Fruit fly (Drosophila melanogaster): Measurements from ENCODE around the gene CG11251.

CG11251 gene

DNA sequence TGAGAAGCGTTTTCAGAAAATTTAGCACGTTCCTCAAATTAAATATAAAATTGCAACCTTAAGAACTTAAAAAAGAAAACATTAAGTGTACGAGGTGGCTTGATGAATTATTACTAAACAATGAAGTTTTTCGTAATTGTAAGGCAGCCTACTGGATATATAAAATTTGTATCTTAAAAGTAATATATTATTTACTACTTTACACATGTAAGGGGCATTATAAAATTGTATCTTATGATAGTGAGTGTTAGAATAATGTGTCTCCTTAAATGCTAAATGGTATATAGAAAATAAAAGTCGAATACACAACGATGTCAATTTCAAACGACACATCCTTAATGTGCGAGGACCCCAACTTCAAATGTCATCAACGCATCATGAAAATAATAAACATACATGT, at the start of gene CG11251:
Gene CG11251 (minus strand): TSS at position 101 of the 400 bp plus-strand sequence.
- TF ChIP-seq CTCF (optimal IDR thresholded peaks at IDR 0.05) (no peak), CG8478 (optimal IDR thresholded peaks at IDR 0.05) (no peak)

DNA sequence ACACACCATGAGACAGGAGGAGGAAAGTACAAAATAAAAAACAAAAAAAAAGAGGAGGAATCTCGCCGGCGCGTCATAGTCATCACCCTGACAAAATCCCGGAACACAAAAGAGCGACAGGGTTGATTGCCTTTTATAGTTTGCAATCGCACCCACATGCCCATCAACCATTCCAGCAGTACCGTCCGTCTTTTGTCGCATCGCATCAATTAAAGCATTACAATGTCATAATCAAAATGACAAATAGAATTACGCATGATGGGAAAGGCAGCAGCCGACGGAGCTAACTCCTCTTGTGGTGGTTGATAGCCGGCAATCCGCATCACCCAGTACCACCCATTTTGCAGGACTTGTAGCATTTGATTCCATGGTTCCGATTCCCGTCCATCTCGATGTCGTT, 47.6 kb upstream of the CG11251 start:
- no peak for TF ChIP-seq CTCF (optimal IDR thresholded peaks at IDR 0.05)
- no peak for TF ChIP-seq CG8478 (optimal IDR thresholded peaks at IDR 0.05)

DNA sequence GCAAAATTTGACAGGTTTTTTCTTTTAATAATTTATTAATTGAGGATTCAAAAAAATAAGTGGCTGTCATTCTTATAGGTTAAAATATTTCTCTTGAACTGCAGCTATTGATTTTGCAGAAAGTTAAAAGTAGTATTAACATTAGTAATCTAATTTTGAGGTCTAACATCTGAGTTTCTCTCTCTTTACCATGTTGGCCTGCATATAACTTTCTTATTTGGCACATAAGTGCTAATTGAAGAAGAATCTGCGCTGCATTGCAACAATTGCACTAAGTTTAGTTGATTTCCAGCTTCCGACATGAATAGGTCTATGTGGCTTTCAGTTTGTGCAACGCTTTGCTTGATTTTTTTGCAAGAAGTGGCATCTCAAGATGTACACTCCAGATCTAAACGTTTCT, 46.2 kb upstream of the CG11251 start, which contains the start of gene CG33262:
Gene CG33262 (plus strand): TSS at position 301 of the 400 bp plus-strand sequence.
- TF ChIP-seq CTCF (optimal IDR thresholded peaks at IDR 0.05) (no peak), CG8478 (optimal IDR thresholded peaks at IDR 0.05) (no peak)

DNA sequence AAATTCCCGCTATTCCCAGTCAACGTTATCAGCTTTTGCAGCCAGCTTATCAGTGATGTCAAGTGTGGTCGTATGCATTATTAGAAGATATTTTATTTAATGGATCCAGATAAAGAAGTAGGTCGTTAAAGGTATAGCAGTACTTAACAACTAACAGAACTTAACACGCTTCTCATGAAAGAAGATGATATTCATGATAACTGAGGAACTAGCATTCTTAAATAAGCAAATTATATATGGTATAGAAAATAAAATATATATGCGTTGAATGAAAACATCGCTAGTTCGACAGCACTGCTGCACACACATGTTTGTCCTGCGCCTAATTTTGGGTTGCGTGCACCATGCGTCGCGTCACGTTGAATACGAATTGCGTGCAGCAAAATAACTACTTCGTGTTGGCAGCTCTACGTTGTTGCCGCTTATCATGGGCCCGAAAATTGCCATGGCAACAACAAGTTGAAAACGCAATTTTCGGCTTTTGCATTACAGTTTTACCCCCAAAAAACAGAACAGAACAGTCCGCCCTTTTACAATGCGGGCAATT, 45.7 kb upstream of the CG11251 start:
- TF ChIP-seq CTCF (optimal IDR thresholded peaks at IDR 0.05): no peak
- TF ChIP-seq CG8478 (optimal IDR thresholded peaks at IDR 0.05): no peak

DNA sequence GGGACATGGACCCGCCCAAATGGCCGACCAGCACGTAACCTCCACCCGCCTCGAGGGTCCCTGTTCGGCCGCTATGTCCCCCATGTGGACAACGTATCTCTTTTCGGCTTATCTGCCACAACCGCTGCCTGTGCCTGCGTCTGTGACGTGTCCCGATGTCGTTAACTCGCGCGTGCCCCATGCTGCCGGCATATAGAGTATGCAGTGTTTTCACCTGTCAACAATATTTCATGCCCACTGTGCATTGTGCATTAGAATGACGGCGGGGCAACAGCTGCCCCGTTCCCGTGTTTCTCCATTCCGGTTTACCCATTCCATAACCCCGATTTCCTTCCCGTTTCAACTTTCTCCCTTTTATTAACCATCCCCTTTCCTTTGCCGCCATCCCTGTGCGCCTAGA, 45.1 kb upstream of the CG11251 start:
- TF ChIP-seq CG8478 (optimal IDR thresholded peaks at IDR 0.05) (no peak), CTCF (optimal IDR thresholded peaks at IDR 0.05) (no peak)

DNA sequence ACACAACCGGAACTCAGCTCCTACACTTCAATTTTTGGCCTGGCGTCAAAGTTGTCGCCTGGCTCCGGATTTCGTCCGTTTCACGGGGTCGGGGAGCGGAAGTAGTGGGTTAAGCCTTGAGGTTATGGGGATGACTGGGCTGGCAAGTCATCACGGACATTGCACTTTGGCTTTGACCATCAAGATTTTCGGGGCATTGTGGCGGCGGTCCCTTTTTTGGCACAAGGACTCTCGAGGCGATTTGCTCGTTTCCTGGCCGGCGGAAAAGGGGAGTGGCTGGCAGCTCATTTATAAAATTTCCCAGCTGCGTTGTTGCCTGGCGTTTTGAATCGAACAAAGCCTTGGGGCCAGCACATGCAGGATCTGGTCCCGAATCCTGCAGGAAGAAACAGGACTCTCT, 43.4 kb upstream of the CG11251 start:
- TF ChIP-seq CTCF (optimal IDR thresholded peaks at IDR 0.05): no peak
- no peak for TF ChIP-seq CG8478 (optimal IDR thresholded peaks at IDR 0.05)

DNA sequence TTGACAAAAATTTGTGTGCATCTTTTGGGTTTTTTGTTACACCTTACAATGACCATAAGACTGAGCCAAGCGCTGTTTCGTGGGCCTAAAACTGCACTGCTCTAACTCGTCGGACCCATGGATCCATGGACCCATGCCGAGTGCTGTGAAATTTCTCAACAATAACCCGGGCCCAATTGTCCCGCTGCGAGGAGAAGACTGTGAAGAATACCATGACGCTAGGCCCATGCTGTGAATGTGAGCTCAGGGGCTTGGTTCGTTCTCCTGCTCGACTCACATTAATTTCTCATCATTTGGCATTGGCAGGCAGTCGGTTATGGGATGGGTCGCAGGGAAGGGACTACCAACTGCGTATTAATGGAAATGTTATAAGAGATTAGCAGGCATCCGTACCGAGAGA, 30.4 kb upstream of the CG11251 start:
- TF ChIP-seq CG8478 (optimal IDR thresholded peaks at IDR 0.05) (no peak), CTCF (optimal IDR thresholded peaks at IDR 0.05) (no peak)

DNA sequence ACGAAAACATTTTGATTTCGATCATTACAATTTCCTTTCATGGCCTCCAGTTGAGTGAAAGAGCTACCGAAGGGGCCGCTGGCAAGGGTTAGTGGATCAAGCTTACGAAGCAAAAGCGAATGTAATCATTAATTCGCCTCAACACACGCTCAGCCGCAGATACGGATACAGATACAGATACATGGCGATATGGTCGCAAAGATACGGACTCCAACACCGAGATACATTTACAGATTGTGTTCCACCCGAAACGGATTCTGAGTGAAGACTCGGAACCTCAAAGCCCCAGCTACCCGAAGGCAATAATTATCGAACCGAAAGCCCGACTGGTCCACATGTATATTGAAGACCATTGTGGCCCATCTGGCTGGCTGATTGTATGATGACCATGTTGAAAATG, 29.2 kb upstream of the CG11251 start:
- no peak for TF ChIP-seq CG8478 (optimal IDR thresholded peaks at IDR 0.05)
- TF ChIP-seq CTCF (optimal IDR thresholded peaks at IDR 0.05): no peak

DNA sequence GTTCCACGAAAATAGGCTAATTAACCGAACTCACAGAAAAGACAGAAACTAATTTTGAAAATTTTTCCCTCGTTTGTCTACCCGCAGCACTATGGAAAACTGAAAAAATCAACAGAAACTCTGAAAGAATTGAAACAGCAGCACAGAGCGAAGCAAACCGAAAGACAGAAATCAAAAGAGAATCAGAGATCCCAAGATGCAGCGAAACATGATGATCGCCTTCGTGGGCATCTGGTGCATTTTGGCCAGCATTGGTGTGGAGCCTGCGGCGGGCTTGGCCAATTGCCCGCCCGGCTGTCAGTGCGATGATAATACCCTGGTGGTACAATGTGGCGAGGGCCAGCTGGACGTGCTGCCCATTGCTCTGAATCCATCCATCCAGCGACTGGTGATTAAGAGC, 25.3 kb upstream of the CG11251 start:
- TF ChIP-seq CTCF (optimal IDR thresholded peaks at IDR 0.05) (no peak), CG8478 (optimal IDR thresholded peaks at IDR 0.05) (no peak)

DNA sequence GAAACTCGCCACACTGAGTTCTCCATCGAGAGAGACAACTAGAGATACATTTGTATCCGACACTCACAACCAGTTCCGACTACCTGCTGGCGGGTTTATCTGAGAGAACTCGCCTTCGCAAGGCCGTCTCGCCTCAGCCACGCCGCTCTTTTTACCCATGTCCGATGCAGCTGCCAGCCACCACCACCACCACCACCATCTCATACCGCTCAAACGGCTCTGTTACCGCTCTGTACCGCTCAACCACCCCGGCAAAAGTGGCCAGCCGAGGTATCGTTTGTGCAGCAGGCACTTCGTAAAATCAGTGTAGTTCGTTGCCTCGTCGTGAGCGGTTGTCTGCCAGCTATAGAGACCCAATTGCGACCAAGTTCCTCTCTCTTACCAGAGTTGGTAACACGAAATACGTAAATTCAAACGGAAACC, 24.2 kb upstream of the CG11251 start, which contains the start of gene trn:
Gene trn (plus strand): TSS at position 302 of the 423 bp plus-strand sequence.
- TF ChIP-seq CG8478 (optimal IDR thresholded peaks at IDR 0.05) (no peak), CTCF (optimal IDR thresholded peaks at IDR 0.05) (peak in 1 of 2 experiments; percentile 47)

DNA sequence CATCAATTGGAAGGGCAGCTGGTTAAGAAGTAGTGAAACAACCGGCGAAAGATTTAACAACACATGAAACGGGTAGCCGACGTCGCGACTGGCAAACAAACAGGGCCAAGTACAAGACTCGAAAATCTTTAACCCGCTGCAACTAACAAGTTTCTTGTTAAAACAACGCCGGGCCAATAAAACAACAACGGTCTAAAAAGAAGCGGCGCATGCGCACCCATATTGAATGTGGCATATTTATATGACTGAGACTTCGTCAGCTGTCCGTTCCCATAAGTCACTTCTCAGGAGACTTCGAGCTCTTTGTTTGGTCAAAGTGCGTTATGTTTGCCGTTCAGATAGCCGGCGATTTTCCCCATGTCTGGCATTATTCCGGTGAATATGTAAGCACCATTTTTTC, 21.7 kb upstream of the CG11251 start:
- TF ChIP-seq CG8478 (optimal IDR thresholded peaks at IDR 0.05) (no peak), CTCF (optimal IDR thresholded peaks at IDR 0.05) (no peak)

DNA sequence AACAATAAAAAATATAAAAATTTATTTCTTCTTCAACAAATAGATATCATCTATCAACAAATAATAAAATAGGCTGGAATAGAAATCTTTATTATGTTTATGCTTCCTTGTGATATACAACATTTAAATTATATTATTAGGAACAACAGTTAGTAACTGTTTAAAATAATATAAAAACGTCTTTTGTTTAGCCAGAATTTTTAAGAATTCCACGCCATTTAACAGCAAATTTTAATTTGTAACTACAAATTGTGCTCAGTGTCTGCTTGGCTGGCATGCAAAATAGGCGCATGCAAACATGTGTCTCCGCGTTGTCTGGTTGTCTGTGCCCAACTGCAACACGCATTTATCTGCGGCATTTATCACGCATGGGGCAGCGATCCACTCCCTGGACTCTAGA, 19.6 kb upstream of the CG11251 start:
- TF ChIP-seq CG8478 (optimal IDR thresholded peaks at IDR 0.05) (no peak), CTCF (optimal IDR thresholded peaks at IDR 0.05) (no peak)

DNA sequence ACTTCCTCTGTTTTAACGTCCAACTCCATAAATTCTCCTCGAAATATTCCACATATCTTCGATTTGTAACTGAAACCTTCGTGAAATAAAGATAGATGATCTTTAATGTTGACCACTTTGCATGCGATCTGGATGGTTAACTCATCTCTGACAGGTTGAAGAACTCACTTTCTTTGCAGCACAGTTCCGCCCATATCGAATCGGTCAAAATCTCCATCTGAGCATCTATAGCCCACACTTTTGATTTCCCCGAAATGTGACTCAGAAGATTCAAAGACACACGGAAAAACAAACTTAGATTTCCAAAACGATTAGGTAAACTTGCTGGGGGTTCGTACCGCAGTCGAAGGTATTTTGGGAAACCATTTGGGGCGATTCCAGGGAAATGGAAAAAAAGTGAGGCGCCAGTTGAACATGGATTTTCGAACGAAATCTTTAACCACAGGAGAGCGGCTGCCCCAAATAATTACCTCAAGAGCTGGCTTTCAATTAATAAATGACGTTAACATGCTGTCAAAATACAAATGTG, 18.6 kb upstream of the CG11251 start:
- no peak for TF ChIP-seq CTCF (optimal IDR thresholded peaks at IDR 0.05)
- no peak for TF ChIP-seq CG8478 (optimal IDR thresholded peaks at IDR 0.05)

DNA sequence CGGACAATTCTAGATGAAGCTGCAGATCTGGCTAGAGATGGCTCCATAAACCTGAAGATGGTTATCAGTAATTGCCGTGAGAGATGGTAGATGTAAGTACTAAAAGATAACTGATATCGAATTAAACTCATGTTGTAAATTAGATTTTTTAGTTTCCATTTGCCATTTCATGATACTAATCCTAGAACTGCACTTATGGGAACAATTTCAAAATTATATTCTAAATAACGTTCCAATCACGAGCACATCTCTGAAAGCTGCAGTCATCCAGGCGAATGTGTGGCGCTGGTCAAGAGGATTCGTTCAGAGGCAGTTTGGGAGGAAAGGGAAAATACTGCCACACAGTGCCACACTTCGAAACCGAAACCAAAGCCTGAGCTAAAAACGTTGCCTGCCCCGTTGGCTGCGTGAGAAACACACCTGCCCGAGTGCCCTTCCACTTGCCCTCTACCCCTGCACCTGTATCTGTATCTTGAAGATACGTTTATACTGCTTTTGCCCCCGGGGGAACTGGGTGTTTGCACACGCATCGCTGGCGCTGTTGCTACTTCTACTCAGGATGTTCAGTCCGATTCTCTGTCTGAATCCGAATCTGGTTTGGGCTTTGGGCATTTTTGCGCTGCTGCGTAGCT, 17.7 kb upstream of the CG11251 start:
- TF ChIP-seq CTCF (optimal IDR thresholded peaks at IDR 0.05): no peak
- TF ChIP-seq CG8478 (optimal IDR thresholded peaks at IDR 0.05): no peak

DNA sequence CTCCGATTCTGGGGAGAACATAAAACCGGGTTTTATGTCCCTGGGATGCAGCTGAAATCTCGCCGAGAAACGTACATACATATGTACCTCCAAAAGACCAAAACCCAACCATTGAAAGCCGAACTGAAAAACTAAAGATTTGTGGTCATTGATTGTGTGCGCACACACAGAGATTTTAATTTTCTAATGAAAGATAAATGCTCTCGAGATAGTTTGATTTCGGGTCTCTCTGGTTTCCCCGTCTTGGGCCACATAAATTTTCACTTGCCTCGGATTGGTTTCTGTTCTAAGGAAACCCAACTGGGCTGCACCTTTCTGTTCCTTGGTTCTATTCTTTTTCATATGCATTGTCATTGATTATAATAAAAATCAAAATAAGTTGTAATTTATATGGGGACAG, 16.1 kb upstream of the CG11251 start:
- TF ChIP-seq CTCF (optimal IDR thresholded peaks at IDR 0.05): no peak
- no peak for TF ChIP-seq CG8478 (optimal IDR thresholded peaks at IDR 0.05)

DNA sequence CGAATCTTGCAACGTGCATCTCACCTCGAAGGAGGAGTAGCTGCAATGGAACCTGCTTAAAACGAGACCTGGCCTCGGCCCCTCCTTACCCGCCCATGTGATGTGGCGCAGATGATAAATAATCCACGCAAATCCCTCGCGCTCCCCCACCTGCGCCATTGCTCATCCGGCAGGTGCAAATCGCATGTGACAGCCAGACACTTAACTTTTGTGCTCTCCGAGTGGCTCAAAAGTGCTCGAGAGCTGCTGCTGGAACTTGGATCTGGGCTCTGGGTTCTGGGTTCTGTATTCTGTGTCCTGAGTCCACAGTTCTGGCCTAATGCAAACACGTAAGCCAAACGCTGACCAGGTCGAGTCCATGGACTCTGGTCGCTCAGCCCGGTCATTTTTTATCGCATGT, 10.7 kb upstream of the CG11251 start:
- TF ChIP-seq CTCF (optimal IDR thresholded peaks at IDR 0.05) (no peak), CG8478 (optimal IDR thresholded peaks at IDR 0.05) (no peak)
